Worm (Caenorhabditis elegans): ENCODE results near the gene ZK402.5.
A peak's percentile ranks its signal among the peaks of the same experiment; 100 is the strongest.

ZK402.5 gene

DNA sequence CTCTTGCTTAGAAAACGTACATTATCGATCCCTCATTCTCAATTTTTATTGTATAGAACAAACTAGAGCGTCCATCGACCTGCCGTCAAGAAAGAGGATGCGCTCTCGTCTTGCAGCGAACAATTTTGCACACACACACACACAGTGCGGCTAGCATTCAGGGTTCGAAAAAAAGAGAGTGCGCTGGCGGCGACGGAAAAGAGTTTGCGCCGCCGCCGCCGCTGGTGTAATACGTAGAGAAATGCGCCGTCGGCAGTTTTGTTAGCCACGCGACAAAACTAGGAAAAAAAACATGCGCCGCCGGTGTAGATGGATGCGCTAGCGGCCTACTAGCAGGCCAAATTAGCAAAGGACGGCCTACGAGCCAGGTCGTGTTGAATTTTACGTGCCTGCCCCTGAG lies 17.6 kb downstream of the ZK402.5 start:
- TF ChIP-seq ttx-3 (tag; optimal IDR thresholded peaks at IDR 0.05) (no peak), hlh-15 (tag; optimal IDR thresholded peaks at IDR 0.05) (no peak), K09A11.1 (tag; optimal IDR thresholded peaks at IDR 0.05; ENCODE audit: insufficient read depth) (no peak), lim-6 (tag; optimal IDR thresholded peaks at IDR 0.05) (no peak), ceh-6 (GFP tag; optimal IDR thresholded peaks at IDR 0.05) (no peak), hlh-6 (tag; optimal IDR thresholded peaks at IDR 0.05) (no peak), sdc-2 (tag; optimal IDR thresholded peaks at IDR 0.05) (peak; percentile 64)

DNA sequence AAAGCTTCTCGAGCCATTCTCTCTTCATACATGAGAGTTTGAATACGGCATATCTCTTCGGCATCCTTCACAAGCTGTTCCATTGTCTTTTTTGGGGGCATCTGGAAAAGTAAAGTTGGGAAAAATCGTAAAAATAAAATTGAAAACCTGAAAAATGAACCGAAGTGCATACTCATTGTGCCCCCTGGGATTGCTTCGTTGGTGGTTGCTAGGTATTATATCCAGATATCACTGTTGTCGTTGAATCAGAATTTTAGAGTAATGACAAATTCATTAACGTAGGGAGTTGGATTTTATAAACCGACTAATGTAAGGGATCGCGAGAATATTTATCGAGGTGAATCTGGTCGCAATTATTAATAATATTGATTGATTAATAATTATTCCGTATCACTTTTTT lies 19.6 kb downstream of the ZK402.5 start, which contains the start of gene F56C3.10:
Gene F56C3.10 (minus strand): TSS at position 101 of the 400 bp plus-strand sequence.
- TF ChIP-seq ahr-1 (tag; optimal IDR thresholded peaks at IDR 0.05) (no peak), K09A11.1 (tag; optimal IDR thresholded peaks at IDR 0.05; ENCODE audit: insufficient read depth) (no peak), F13H6.1 (tag; optimal IDR thresholded peaks at IDR 0.05) (no peak), nhr-11 (tag; optimal IDR thresholded peaks at IDR 0.05) (no peak), pha-2 (tag; optimal IDR thresholded peaks at IDR 0.05) (no peak), ceh-45 (GFP tag; IDR thresholded peaks at IDR 0.05) (no peak), syd-9 (tag; optimal IDR thresholded peaks at IDR 0.05) (no peak), C08G9.2 (tag; optimal IDR thresholded peaks at IDR 0.05) (no peak), sox-4 (tag; optimal IDR thresholded peaks at IDR 0.05) (no peak), ceh-14 (tag; optimal IDR thresholded peaks at IDR 0.05) (no peak), unc-86 (tag; optimal IDR thresholded peaks at IDR 0.05) (no peak), C38D4.7 (GFP tag; optimal IDR thresholded peaks at IDR 0.05) (no peak)

DNA sequence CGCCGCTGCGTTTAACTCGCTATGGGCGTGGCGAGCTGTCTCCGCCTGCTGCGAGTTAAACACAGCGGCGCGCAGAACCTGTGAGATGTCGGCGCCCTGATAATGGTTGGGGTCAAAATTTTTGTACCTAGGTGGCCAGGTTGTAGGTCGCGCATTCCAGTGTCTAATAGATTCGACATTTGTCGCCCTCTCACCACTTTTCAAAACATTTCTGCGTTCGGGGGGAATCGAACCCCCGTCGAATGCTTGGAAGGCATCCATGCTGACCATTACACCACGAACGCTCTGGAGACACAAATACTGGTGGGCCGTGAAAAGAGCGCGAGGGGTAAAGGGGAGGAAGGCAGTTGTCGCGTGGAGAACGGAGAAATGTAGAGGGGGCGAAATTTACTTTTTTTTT lies 21.8 kb downstream of the ZK402.5 start:
- peak; percentile 72 for TF ChIP-seq ceh-45 (GFP tag; IDR thresholded peaks at IDR 0.05)
- peak; percentile 80 for TF ChIP-seq pat-9 (tag; optimal IDR thresholded peaks at IDR 0.05)
- TF ChIP-seq madf-2 (tag; optimal IDR thresholded peaks at IDR 0.05) = peak; percentile 82
- TF ChIP-seq pqm-1 (tag; optimal IDR thresholded peaks at IDR 0.05) = peak; percentile 66
- peak; percentile 76 for TF ChIP-seq lin-11 (tag; optimal IDR thresholded peaks at IDR 0.05)
- TF ChIP-seq hlh-15 (tag; optimal IDR thresholded peaks at IDR 0.05) = peak; percentile 61
- TF ChIP-seq ceh-18 (tag; optimal IDR thresholded peaks at IDR 0.05) = peak; percentile 76
- peak; percentile 83 for TF ChIP-seq syd-9 (tag; optimal IDR thresholded peaks at IDR 0.05)
- peak; percentile 17 for TF ChIP-seq ceh-30 (tag; optimal IDR thresholded peaks at IDR 0.05)
- peak; percentile 85 for TF ChIP-seq gmeb-2 (tag; optimal IDR thresholded peaks at IDR 0.05)
- TF ChIP-seq pha-2 (tag; optimal IDR thresholded peaks at IDR 0.05) = peak; percentile 81
- TF ChIP-seq sox-4 (tag; optimal IDR thresholded peaks at IDR 0.05) = peak; percentile 87
- peak; percentile 89 for TF ChIP-seq hlh-6 (tag; optimal IDR thresholded peaks at IDR 0.05)
- peak; percentile 58 for TF ChIP-seq F13H6.1 (tag; optimal IDR thresholded peaks at IDR 0.05)
- TF ChIP-seq ets-4 (tag; optimal IDR thresholded peaks at IDR 0.05) = peak; percentile 62
- peak; percentile 57; the same call in 1 of the 2 replicates for TF ChIP-seq sox-2 (GFP tag; IDR thresholded peaks at IDR 0.05)
- no peak for TF ChIP-seq pros-1 (tag; optimal IDR thresholded peaks at IDR 0.05)
- TF ChIP-seq hlh-13 (GFP tag; optimal IDR thresholded peaks at IDR 0.05) = peak; percentile 80
- TF ChIP-seq K09A11.1 (tag; optimal IDR thresholded peaks at IDR 0.05; ENCODE audit: insufficient read depth) = no peak
- peak; percentile 82 for TF ChIP-seq C08G9.2 (tag; optimal IDR thresholded peaks at IDR 0.05)
- TF ChIP-seq nhr-232 (tag; optimal IDR thresholded peaks at IDR 0.05) = peak; percentile 79
- peak; percentile 17 for TF ChIP-seq unc-42 (tag; optimal IDR thresholded peaks at IDR 0.05)
- TF ChIP-seq npax-4 (tag; optimal IDR thresholded peaks at IDR 0.05) = peak; percentile 53
- peak; percentile 85 for TF ChIP-seq rnt-1 (tag; optimal IDR thresholded peaks at IDR 0.05)
- peak; percentile 77 for TF ChIP-seq nfya-1 (tag; optimal IDR thresholded peaks at IDR 0.05)
- no peak for TF ChIP-seq unc-55 (GFP tag; optimal IDR thresholded peaks at IDR 0.05)
- TF ChIP-seq ttx-3 (tag; optimal IDR thresholded peaks at IDR 0.05) = peak; percentile 83
- peak; percentile 84 for TF ChIP-seq ref-2 (tag; optimal IDR thresholded peaks at IDR 0.05)
- TF ChIP-seq eyg-1 (tag; optimal IDR thresholded peaks at IDR 0.05) = peak; percentile 57
- peak; percentile 80 for TF ChIP-seq tbx-2 (tag; optimal IDR thresholded peaks at IDR 0.05)
- peak; percentile 65 for TF ChIP-seq fax-1 (tag; optimal IDR thresholded peaks at IDR 0.05)
- peak; percentile 86 for TF ChIP-seq che-1 (tag; optimal IDR thresholded peaks at IDR 0.05)
- TF ChIP-seq ceh-9 (tag; optimal IDR thresholded peaks at IDR 0.05) = peak; percentile 32
- peak; percentile 78 for TF ChIP-seq C38D4.7 (GFP tag; optimal IDR thresholded peaks at IDR 0.05)
- peak; percentile 29 for TF ChIP-seq pag-3 (tag; optimal IDR thresholded peaks at IDR 0.05; ENCODE audit: borderline replicate concordance)
- TF ChIP-seq hlh-8 (tag; optimal IDR thresholded peaks at IDR 0.05) = peak; percentile 56
- TF ChIP-seq pha-4 (tag; optimal IDR thresholded peaks at IDR 0.05) = no peak
- no peak for TF ChIP-seq nhr-11 (tag; optimal IDR thresholded peaks at IDR 0.05)
- TF ChIP-seq unc-86 (tag; optimal IDR thresholded peaks at IDR 0.05) = peak; percentile 77
- no peak for TF ChIP-seq mec-3 (tag; optimal IDR thresholded peaks at IDR 0.05; ENCODE audit: borderline replicate concordance)
- TF ChIP-seq odd-2 (tag; optimal IDR thresholded peaks at IDR 0.05) = peak; percentile 1
- peak; percentile 84 for TF ChIP-seq ztf-16 (tag; optimal IDR thresholded peaks at IDR 0.05)
